Fruit fly (Drosophila melanogaster) whole organism, pupa: ENCODE results near the gene CG45080.

Experiments used
- CG10348 ChIP-seq: fragments of 200-800 bp; sonication (Bioruptor generic); IDR thresholded peaks from 2 replicates; pipeline ENCODE4 v1.3.6; 2022; ENCODE audit warnings: missing biosample characterization, missing genetic modification characterization
- CG12605 ChIP-seq: fragments of 200-800 bp; sonication (Bioruptor generic); IDR thresholded peaks from 2 replicates; pipeline ENCODE4 v1.3.6; 2022; ENCODE audit warnings: missing biosample characterization, missing genetic modification characterization
- CG13204 ChIP-seq: fragments of 200-800 bp; sonication (Bioruptor generic); optimal IDR thresholded peaks from 2 replicates; lab custom pipeline; 2018; ENCODE audit warnings: missing biosample characterization, mild to moderate bottlenecking, missing genetic modification characterization, moderate library complexity
- CG14655 ChIP-seq: fragments of 200-800 bp; sonication (Bioruptor generic); optimal IDR thresholded peaks from 3 replicates; lab custom pipeline; 2017; ENCODE audit warnings: mild to moderate bottlenecking, missing biosample characterization, missing genetic modification reagents, missing genetic modification characterization
- CG15710 ChIP-seq: fragments of 200-800 bp; sonication (Bioruptor generic); optimal IDR thresholded peaks from 2 replicates; lab custom pipeline; 2018; ENCODE audit warnings: missing biosample characterization, mild to moderate bottlenecking, missing genetic modification characterization, moderate library complexity
- CG17806 ChIP-seq: fragments of 200-800 bp; sonication (Bioruptor generic); optimal IDR thresholded peaks from 2 replicates; lab custom pipeline; 2018; ENCODE audit warnings: missing biosample characterization, mild to moderate bottlenecking, missing genetic modification characterization, moderate library complexity
- CG32121 ChIP-seq: fragments of 200-800 bp; sonication (Bioruptor generic); IDR thresholded peaks from 2 replicates; pipeline ENCODE4 v1.3.6; 2022; ENCODE audit warnings: missing biosample characterization, missing genetic modification characterization
- CG34367 ChIP-seq: fragments of 200-800 bp; sonication (Bioruptor generic); optimal IDR thresholded peaks from 2 replicates; lab custom pipeline; 2018; ENCODE audit warnings: missing biosample characterization, mild to moderate bottlenecking, missing genetic modification characterization
- CG4496 ChIP-seq: fragments of 200-800 bp; sonication (Bioruptor generic); IDR thresholded peaks from 3 replicates; pipeline ENCODE4 v1.3.6; 2022; ENCODE audit warnings: missing biosample characterization, missing genetic modification characterization
- CG8159 ChIP-seq: fragments of 200-800 bp; sonication (Bioruptor generic); optimal IDR thresholded peaks from 3 replicates; lab custom pipeline; 2018; ENCODE audit warnings: missing biosample characterization, mild to moderate bottlenecking, missing genetic modification characterization, moderate library complexity
- CG8301 ChIP-seq: fragments of 200-800 bp; sonication (Bioruptor generic); optimal IDR thresholded peaks from 2 replicates; lab custom pipeline; 2018; ENCODE audit warnings: missing biosample characterization, mild to moderate bottlenecking, missing genetic modification characterization
- CG9948 ChIP-seq: fragments of 200-800 bp; sonication (Bioruptor generic); optimal IDR thresholded peaks from 2 replicates; lab custom pipeline; 2018; ENCODE audit warnings: missing biosample characterization, mild to moderate bottlenecking, missing genetic modification characterization, moderate library complexity
- D1 ChIP-seq: fragments of 200-800 bp; sonication (Bioruptor generic); optimal IDR thresholded peaks from 2 replicates; lab custom pipeline; 2018; ENCODE audit warnings: missing biosample characterization, mild to moderate bottlenecking, missing genetic modification characterization, moderate library complexity
- EcR ChIP-seq: fragments of 200-800 bp; sonication (Bioruptor generic); optimal IDR thresholded peaks from 3 replicates; lab custom pipeline; 2019; ENCODE audit warnings: missing biosample characterization, missing genetic modification characterization, mild to moderate bottlenecking, moderate library complexity, missing genetic modification reagents
- Ets98B ChIP-seq: fragments of 200-800 bp; sonication (Bioruptor generic); IDR thresholded peaks from 2 replicates; pipeline ENCODE4 v1.3.6; 2022; ENCODE audit warnings: missing biosample characterization, missing genetic modification characterization
- Pif1A ChIP-seq: fragments of 200-800 bp; sonication (Bioruptor generic); optimal IDR thresholded peaks from 3 replicates; lab custom pipeline; 2016; ENCODE audit warnings: missing biosample characterization, missing genetic modification characterization
- Pif1B ChIP-seq: fragments of 200-800 bp; sonication (Bioruptor generic); optimal IDR thresholded peaks from 3 replicates; lab custom pipeline; 2016; ENCODE audit warnings: missing biosample characterization, missing genetic modification characterization
- Snoo ChIP-seq: fragments of 200-800 bp; sonication (Bioruptor generic); optimal IDR thresholded peaks from 3 replicates; lab custom pipeline; 2017; ENCODE audit warnings: missing biosample characterization, mild to moderate bottlenecking, missing genetic modification characterization, inconsistent platforms
- fd96Ca ChIP-seq: fragments of 200-800 bp; sonication (Bioruptor generic); IDR thresholded peaks from 3 replicates; pipeline ENCODE4 v1.3.6; 2022; ENCODE audit warnings: missing biosample characterization, missing genetic modification characterization
- gl ChIP-seq: fragments of 200-800 bp; sonication (Bioruptor generic); optimal IDR thresholded peaks from 2 replicates; lab custom pipeline; 2018; ENCODE audit warnings: missing biosample characterization, mild to moderate bottlenecking, missing genetic modification characterization
- rn ChIP-seq: fragments of 200-800 bp; sonication (Bioruptor generic); IDR thresholded peaks from 2 replicates; pipeline ENCODE4 v1.3.6; 2022; ENCODE audit warnings: missing biosample characterization, missing genetic modification characterization

The CG45080 gene

DNA sequence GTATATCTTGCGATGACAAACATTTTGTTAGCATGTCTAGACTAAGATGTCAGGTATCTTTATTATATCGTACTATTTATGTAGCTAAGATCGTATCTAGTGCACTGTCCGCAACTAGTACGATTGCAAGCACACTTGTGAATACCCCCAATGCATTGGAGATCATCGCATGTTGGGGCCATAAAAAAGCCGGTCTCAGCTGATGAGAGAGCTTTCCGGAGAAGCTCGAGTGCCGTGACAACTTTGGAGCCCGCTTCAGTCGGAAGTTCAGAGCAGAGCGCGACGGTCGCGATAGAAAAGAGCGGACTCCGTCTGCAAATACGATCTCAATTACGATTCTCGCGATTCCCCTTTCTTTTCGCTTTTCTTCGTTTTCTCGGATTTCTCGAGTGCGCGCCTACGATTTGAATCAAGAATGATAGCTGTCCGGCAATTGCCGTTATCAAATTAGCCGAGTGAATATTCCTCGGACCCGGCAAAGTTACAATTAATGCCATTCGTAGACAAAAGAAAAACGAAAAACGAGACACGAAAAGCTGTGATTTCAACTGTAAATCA is 14.5 kb downstream of the CG45080 start:
- TF ChIP-seq CG12605 (GFP tag; lab: Robert Waterston, UW) (no peak), CG17806 (tag; lab: Kevin White, UChicago) (no peak), Ets98B (GFP tag; lab: Robert Waterston, UW) (no peak; the same call in 1 of the 2 replicates), CG4496 (GFP tag; lab: Robert Waterston, UW) (peak; percentile 83), fd96Ca (peak; percentile 29; the same call in 1 of the 3 replicates), EcR (GFP tag; lab: Kevin White, UChicago) (no peak), Pif1A (GFP tag; lab: Kevin White, UChicago) (no peak)

dm6 chr3R:13303126-13303525 is 15.9 kb downstream of the CG45080 start, which contains the start of gene CG43208:
Gene CG43208 (plus strand): TSS chr3R:13303426.
- no peak for TF ChIP-seq CG15710 (tag; lab: Kevin White, UChicago)
- no peak for TF ChIP-seq Pif1A (GFP tag; lab: Kevin White, UChicago)
- TF ChIP-seq CG32121 (GFP tag; lab: Robert Waterston, UW), result no peak
- TF ChIP-seq CG10348 (GFP tag; lab: Robert Waterston, UW), result no peak
- TF ChIP-seq CG14655, result no peak
- no peak for TF ChIP-seq gl (tag; lab: Kevin White, UChicago)
- TF ChIP-seq Ets98B (GFP tag; lab: Robert Waterston, UW), result no peak
- no peak for TF ChIP-seq CG9948 (tag; lab: Kevin White, UChicago)
- no peak for TF ChIP-seq D1 (tag; lab: Kevin White, UChicago)
- TF ChIP-seq rn (GFP tag; lab: Robert Waterston, UW), result no peak
- no peak for TF ChIP-seq fd96Ca
- TF ChIP-seq CG8159 (tag; lab: Kevin White, UChicago), result no peak
- no peak for TF ChIP-seq Snoo (tag; lab: Kevin White, UChicago)
- TF ChIP-seq CG34367 (tag; lab: Kevin White, UChicago), result no peak

DNA sequence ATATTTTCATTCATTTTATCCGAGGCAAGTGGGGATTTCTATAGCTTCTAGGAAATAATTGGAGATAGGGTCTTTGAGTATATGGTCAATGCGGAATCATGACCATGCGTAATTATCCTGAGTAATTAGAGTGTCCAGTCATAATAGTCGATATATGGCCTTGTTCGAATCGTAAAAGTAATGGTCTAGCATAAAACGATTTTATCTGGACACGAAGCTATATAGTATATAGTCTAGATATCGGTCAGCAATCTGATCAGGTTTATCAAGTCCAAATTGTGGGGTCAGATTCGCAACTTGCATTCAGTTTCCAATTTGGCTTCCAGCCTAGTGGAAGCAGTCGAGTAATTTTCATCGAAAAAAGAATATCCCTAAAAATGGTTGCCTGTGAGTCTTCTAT is 16.7 kb downstream of the CG45080 start, which contains the start of gene CG32473:
TSS of gene CG32473 (plus strand) at position 301 of the 400 bp plus-strand sequence.
- TF ChIP-seq CG4496 (GFP tag; lab: Robert Waterston, UW), result no peak
- no peak for TF ChIP-seq CG10348 (GFP tag; lab: Robert Waterston, UW)
- TF ChIP-seq fd96Ca, result no peak
- no peak for TF ChIP-seq CG17806 (tag; lab: Kevin White, UChicago)
- TF ChIP-seq, all 21 proteins: peak for 0

DNA sequence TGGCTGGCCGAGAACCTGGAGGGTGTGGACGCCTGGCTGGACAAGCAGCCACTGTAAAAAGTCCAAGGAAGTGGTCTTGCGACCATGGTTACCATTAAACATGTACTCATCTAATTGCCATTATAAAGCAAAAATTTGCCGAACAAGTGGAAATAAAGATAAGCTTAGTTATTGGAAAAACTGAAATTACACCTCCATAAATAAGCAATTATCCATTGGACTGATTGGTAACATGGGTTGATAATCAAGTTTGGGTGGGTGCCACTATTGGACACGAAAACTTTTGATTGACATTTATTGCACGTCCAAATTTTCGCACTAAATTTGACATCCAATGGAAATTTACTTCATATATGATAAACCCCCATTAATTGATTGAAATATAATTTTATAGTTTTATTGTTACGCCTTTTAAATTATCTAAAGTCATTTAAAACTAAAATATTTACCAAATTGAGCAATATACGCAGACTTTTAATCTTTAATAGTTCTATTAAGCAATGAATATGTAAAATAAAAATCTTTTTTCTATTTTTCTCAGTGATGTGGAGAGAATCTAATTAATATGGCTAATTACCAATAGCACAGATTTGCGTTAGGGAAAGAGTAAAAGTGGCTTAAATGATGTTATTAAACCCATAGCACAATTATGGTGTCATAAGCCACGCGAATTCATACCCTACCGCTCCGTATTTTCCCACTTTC is 20.8 kb downstream of the CG45080 start, which contains the start of gene CG8774:
TSS of gene CG8774 (plus strand) at position 655 of the 705 bp plus-strand sequence.
- TF ChIP-seq Pif1B, result no peak
- no peak for TF ChIP-seq fd96Ca
- no peak for TF ChIP-seq CG10348 (GFP tag; lab: Robert Waterston, UW)
- no peak for TF ChIP-seq CG15710 (tag; lab: Kevin White, UChicago)

DNA sequence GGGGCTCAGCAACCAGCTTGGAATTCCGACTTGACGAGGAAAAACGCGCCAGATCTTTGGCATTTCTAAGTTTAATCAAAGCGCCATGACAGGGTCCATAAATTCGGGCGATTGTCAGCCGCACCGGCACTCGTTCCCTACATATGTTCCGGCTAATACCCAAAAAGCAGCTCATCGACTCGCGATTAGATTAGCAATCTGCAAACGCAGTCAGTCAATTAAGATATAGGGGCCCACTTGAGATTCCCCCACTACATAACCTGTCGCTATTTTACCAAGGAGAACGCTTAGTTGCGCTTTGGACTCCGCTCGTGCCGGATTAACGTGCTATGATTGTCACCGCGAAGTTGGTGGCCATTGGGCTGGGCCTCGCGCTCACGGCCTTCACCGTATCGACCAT is 24.6 kb downstream of the CG45080 start, which contains the start of gene CG8773:
TSS of gene CG8773 (plus strand) at position 288 of the 400 bp plus-strand sequence.
- TF ChIP-seq CG15710 (tag; lab: Kevin White, UChicago) (no peak), rn (GFP tag; lab: Robert Waterston, UW) (no peak), CG9948 (tag; lab: Kevin White, UChicago) (no peak), CG10348 (GFP tag; lab: Robert Waterston, UW) (no peak)

dm6 chr3R:13293148-13293756 is 25.8 kb downstream of the CG45080 start, which contains the start of gene wntD:
Gene wntD (minus strand): TSS chr3R:13293198.
- TF ChIP-seq Snoo (tag; lab: Kevin White, UChicago) (no peak), CG9948 (tag; lab: Kevin White, UChicago) (no peak), CG12605 (GFP tag; lab: Robert Waterston, UW) (no peak), gl (tag; lab: Kevin White, UChicago) (no peak), Pif1B (no peak), rn (GFP tag; lab: Robert Waterston, UW) (no peak)

- TF ChIP-seq D1 (tag; lab: Kevin White, UChicago) (no peak), gl (tag; lab: Kevin White, UChicago) (no peak), CG13204 (GFP tag; lab: Kevin White, UChicago) (no peak), Ets98B (GFP tag; lab: Robert Waterston, UW) (no peak), CG14655 (no peak), CG8301 (tag; lab: Kevin White, UChicago) (no peak), CG10348 (GFP tag; lab: Robert Waterston, UW) (no peak), CG9948 (tag; lab: Kevin White, UChicago) (no peak), CG8159 (tag; lab: Kevin White, UChicago) (no peak), EcR (GFP tag; lab: Kevin White, UChicago) (no peak), fd96Ca (no peak), CG17806 (tag; lab: Kevin White, UChicago) (no peak), CG12605 (GFP tag; lab: Robert Waterston, UW) (no peak), Snoo (tag; lab: Kevin White, UChicago) (no peak)
These were observed 28.7 kb downstream of the CG45080 start, which contains the start of gene Osi22 for dm6 chr3R:13290329-13290728. Gene Osi22 (plus strand): TSS chr3R:13290629.
